Worm (Caenorhabditis elegans) whole organism, midembryonic: ENCODE measurements around the gene C16D9.5.

Experiments used
- T22C8.4 ChIP-seq: fragments of 200-800 bp; sonication (Bioruptor generic); IDR thresholded peaks from 2 replicates; pipeline ENCODE4 v1.3.6; 2022; ENCODE audit warnings: missing genetic modification characterization, missing compliant biosample characterization
- cog-1 ChIP-seq: sonication (generic microtip); optimal IDR thresholded peaks from 2 replicates; lab custom pipeline; 2016; ENCODE audit warnings: missing genetic modification characterization, missing compliant biosample characterization
- flt-1 ChIP-seq: fragments of 200-800 bp; sonication (Bioruptor generic); IDR thresholded peaks from 2 replicates; pipeline ENCODE4 v1.3.6; 2022; ENCODE audit warnings: missing genetic modification characterization, missing compliant biosample characterization
- klf-2 ChIP-seq: fragments of 200-800 bp; sonication (Bioruptor generic); conservative IDR thresholded peaks from 2 replicates; pipeline ENCODE4 v1.3.6; 2022; ENCODE audit warnings: missing genetic modification reagents, missing genetic modification characterization, missing compliant biosample characterization
- med-1 ChIP-seq: sonication (generic microtip); optimal IDR thresholded peaks from 2 replicates; lab custom pipeline; 2017; ENCODE audit warnings: missing genetic modification characterization, mild to moderate bottlenecking, missing compliant biosample characterization, antibody characterized with exemption, missing genetic modification reagents; ENCODE audit not compliant: insufficient read depth
- ref-1 ChIP-seq: fragments of 200-800 bp; sonication (Bioruptor generic); conservative IDR thresholded peaks from 2 replicates; pipeline ENCODE4 v1.3.6; 2022; ENCODE audit warnings: missing genetic modification reagents, missing genetic modification characterization, missing compliant biosample characterization
- tab-1 ChIP-seq: fragments of 200-800 bp; sonication (Bioruptor generic); IDR thresholded peaks from 2 replicates; pipeline ENCODE4 v1.3.6; 2022; ENCODE audit warnings: missing genetic modification characterization, missing compliant biosample characterization
- ztf-23 ChIP-seq: fragments of 200-800 bp; sonication (Bioruptor generic); IDR thresholded peaks from 2 replicates; pipeline ENCODE4 v1.3.6; 2022; ENCODE audit warnings: missing genetic modification reagents, missing genetic modification characterization, missing compliant biosample characterization
- ztf-29 ChIP-seq: fragments of 200-800 bp; sonication (Bioruptor generic); IDR thresholded peaks from 2 replicates; pipeline ENCODE4 v1.3.6; 2022; ENCODE audit warnings: missing genetic modification reagents, missing genetic modification characterization, missing compliant biosample characterization

C16D9.5 gene

DNA sequence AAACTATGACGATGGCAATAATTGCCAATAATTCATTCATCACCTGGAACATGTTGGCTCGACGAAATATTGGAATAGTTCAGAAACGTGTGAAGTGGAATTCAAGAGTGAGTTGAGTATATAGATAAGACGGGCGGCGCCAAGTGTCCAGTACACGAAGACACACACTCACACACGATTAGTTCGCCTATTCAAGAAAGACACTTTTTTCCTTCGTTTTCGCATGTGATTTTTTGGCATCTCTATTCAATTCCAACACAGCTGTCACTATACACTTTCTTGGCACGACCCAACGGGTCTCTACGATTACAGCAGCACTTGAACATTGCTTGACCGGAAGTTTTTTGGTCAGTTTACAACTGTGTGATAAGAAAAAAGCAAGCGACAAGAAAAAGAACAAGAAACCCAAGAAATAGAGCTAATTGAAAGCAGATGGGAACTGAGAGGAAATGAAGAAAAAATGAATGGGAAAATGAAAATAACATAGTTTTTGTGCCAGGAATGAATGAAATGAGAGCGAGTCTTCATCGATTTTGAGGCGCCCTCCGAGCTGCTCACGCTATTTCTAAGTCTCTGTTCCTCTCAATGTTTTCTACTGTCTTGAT lies 27.6 kb downstream of the C16D9.5 start, which contains the start of gene K07C11.8:
Gene K07C11.8 (minus strand): TSS at position 224 of the 605 bp plus-strand sequence.
- TF ChIP-seq T22C8.4 (GFP tag; lab: Robert Waterston, UW) (no peak), ztf-23 (GFP tag; lab: Robert Waterston, UW) (no peak), tab-1 (GFP tag; lab: Robert Waterston, UW) (no peak), flt-1 (GFP tag; lab: Robert Waterston, UW) (no peak), med-1 (GFP tag; lab: Kevin White, UChicago) (no peak), ref-1 (no peak), klf-2 (GFP tag; lab: Robert Waterston, UW) (no peak), cog-1 (tag; lab: Kevin White, UChicago) (no peak), ztf-29 (GFP tag; lab: Robert Waterston, UW) (no peak)

DNA sequence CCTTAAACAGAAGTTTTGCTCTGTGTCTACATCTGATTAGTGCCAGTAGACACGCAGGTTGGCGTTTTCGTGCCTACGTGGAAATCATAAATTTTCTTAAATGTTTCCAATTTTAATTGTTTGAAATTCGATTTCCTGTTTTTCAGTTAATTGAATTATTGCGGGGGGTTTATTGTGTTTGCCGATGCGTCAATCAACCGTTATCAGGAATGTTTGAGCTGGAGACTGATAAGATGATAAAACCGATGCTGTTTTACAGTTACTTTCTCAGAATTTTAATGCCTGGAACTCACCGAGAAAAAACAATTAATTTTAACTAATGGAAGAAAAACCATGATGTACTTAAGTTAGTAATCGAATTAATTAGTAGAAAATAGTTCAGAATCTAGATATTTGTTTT lies 28.2 kb downstream of the C16D9.5 start:
- TF ChIP-seq tab-1 (GFP tag; lab: Robert Waterston, UW) = no peak
- no peak for TF ChIP-seq ztf-23 (GFP tag; lab: Robert Waterston, UW)
- TF ChIP-seq med-1 (GFP tag; lab: Kevin White, UChicago) = no peak
- no peak for TF ChIP-seq cog-1 (tag; lab: Kevin White, UChicago)
- TF ChIP-seq flt-1 (GFP tag; lab: Robert Waterston, UW) = no peak
- no peak for TF ChIP-seq ref-1
- no peak for TF ChIP-seq ztf-29 (GFP tag; lab: Robert Waterston, UW)
- TF ChIP-seq T22C8.4 (GFP tag; lab: Robert Waterston, UW) = no peak
- no peak for TF ChIP-seq klf-2 (GFP tag; lab: Robert Waterston, UW)

DNA sequence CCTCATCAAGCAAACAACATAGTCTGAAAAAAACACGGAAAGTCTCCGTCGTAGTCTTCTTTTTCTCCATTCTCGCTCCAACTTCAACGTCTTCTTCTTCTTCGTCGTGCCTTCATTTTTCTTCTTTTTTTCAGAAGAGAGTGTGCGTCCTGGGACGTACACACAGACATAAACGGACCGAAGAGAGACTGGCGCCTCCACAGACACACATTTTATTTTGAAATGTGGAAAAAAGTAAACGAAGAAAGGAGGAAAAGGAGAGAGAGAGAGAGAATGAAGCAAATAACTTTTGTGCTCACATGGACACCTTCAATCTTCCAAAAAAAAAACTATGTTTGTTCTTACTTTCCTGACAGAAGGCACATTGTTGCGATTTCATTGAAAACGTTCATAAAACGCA lies 30.2 kb downstream of the C16D9.5 start:
- TF ChIP-seq ref-1 (no peak), ztf-29 (GFP tag; lab: Robert Waterston, UW) (no peak), T22C8.4 (GFP tag; lab: Robert Waterston, UW) (no peak), cog-1 (tag; lab: Kevin White, UChicago) (no peak), tab-1 (GFP tag; lab: Robert Waterston, UW) (no peak), flt-1 (GFP tag; lab: Robert Waterston, UW) (no peak), ztf-23 (GFP tag; lab: Robert Waterston, UW) (no peak), klf-2 (GFP tag; lab: Robert Waterston, UW) (no peak), med-1 (GFP tag; lab: Kevin White, UChicago) (no peak)

DNA sequence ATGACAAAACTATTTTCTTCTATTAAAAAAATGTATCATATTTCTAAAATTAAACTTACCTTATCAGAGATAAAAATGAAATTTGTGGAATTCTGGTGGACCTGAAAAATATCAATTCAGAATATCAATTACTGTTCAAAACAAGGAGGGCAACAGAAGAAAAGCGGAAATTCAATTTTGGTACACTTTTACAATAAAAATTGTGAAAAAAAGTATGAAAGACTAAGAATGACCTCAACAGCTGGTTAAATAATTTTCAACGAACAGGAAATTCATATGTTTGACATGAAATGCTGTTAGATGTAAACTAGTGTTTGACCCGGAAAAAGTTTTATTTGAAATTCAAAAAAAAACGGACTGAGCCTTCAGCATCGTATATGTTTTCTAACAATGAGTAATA lies 31.5 kb downstream of the C16D9.5 start, which contains the start of gene K07C11.7:
Gene K07C11.7 (minus strand): TSS at position 101 of the 400 bp plus-strand sequence.
- no peak for TF ChIP-seq tab-1 (GFP tag; lab: Robert Waterston, UW)
- no peak for TF ChIP-seq ref-1
- TF ChIP-seq cog-1 (tag; lab: Kevin White, UChicago) = no peak
- TF ChIP-seq ztf-29 (GFP tag; lab: Robert Waterston, UW) = no peak
- TF ChIP-seq ztf-23 (GFP tag; lab: Robert Waterston, UW) = no peak

DNA sequence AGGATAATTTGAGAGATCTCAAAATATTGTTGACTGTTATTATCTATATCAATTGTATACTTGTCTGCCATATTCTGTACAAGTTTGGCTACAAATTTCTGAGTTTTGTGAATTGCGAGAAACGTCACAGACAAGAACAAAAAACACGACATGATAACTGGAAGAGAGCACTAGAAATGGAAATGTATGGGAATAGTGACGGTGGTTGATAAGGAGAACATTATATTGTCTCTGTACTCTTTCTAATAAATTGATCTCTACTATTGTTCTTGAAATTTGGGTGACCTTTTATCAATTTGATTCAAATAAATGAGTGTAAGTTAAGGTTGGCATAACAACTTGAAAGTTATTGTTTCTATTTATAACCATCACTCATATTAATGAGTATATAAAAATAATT lies 32.5 kb downstream of the C16D9.5 start:
- TF ChIP-seq ztf-29 (GFP tag; lab: Robert Waterston, UW) (no peak), flt-1 (GFP tag; lab: Robert Waterston, UW) (no peak), T22C8.4 (GFP tag; lab: Robert Waterston, UW) (no peak), tab-1 (GFP tag; lab: Robert Waterston, UW) (no peak), ref-1 (no peak)

DNA sequence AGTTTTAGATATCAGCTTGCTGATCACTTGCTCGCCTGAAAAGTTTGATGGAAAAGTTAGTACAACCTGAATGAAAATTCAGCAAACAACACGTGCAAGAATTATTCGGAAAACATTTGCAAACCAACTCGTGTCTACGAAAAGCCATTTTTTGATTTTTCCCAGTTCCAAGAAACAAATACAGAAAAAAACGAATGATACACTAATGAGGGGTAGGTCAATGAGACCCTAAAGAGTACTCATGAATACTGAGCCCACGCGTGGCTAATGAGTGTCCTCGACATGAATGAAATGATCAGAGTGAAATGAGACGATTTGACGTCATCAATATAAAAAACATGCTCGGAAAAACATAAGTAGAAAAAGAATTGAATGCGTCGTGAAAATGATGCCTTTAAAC lies 33.4 kb downstream of the C16D9.5 start:
- no peak for TF ChIP-seq cog-1 (tag; lab: Kevin White, UChicago)
- TF ChIP-seq tab-1 (GFP tag; lab: Robert Waterston, UW) = no peak
- no peak for TF ChIP-seq klf-2 (GFP tag; lab: Robert Waterston, UW)

DNA sequence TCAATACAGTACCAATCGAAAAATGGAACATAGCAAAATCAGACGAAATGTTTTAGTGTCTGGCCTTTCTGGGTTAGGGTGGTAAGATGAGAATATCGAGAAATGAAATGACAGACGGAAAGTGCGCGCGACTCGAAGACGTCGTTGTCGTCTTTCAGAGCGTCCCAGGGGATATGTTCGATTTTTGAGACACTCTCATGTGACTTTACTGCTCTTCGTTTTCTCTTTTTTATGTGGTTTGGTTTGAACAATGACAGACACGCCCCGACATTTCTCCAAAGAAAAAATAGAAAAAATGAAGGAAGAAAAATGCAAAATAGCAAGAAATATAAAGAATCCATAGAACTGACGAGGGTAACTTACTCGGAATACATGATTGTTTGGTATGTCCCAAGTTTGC lies 34.8 kb downstream of the C16D9.5 start:
- TF ChIP-seq T22C8.4 (GFP tag; lab: Robert Waterston, UW) (no peak), cog-1 (tag; lab: Kevin White, UChicago) (no peak), ztf-29 (GFP tag; lab: Robert Waterston, UW) (no peak), ref-1 (no peak), med-1 (GFP tag; lab: Kevin White, UChicago) (no peak), ztf-23 (GFP tag; lab: Robert Waterston, UW) (no peak), flt-1 (GFP tag; lab: Robert Waterston, UW) (no peak), klf-2 (GFP tag; lab: Robert Waterston, UW) (no peak)

DNA sequence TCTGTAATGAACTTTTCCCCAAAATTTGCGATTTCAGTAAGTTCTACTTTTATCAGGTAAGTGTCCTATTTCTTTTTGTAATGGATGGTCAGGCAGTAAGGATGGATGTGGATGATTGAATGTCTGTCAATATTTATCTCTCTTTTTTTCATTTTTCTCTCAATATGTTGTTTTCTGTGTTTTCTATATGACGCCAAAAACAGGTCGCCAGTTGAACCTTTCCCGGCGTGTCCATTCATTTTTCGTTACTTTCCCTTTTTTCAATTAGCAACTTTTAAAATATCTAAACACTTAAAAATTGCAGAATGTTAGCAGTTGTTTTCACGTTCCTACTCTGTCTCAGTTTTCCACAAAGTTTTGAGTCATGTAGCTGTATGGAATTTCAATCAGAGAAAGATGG lies 38.4 kb downstream of the C16D9.5 start, which contains the start of gene timp-1:
Gene timp-1 (plus strand): TSS at position 305 of the 400 bp plus-strand sequence.
- TF ChIP-seq tab-1 (GFP tag; lab: Robert Waterston, UW) (no peak), klf-2 (GFP tag; lab: Robert Waterston, UW) (no peak), flt-1 (GFP tag; lab: Robert Waterston, UW) (no peak), ztf-23 (GFP tag; lab: Robert Waterston, UW) (no peak), T22C8.4 (GFP tag; lab: Robert Waterston, UW) (no peak), ztf-29 (GFP tag; lab: Robert Waterston, UW) (no peak), ref-1 (no peak), med-1 (GFP tag; lab: Kevin White, UChicago) (no peak), cog-1 (tag; lab: Kevin White, UChicago) (no peak)

DNA sequence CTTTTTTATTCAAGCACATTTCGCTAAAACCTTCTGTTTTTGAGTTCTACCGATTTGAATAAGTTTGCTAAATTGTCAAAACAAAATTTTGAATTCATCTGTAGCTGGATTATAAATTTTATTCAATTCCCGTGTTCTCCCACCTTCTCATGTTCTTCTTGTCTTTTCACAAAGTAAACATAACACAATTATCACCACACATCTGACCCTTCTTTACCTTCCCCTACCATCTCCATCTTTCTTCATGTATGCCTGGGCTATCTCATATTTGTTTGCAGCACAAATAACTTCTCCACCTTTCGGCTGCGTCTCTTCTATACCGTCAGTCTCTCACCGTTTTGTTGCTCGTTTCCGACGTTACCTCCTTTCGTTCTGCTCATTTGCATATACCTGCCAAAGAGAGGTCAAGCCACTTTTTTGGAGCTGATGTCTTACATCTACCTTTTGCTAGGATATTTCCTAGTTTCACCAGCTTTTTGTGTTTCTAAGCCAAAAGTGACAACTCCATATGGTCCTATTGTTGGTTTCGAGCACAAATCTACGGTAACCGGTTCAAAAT lies 42.2 kb downstream of the C16D9.5 start, which contains the start of gene cest-17:
Gene cest-17 (plus strand): TSS at position 248 of the 559 bp plus-strand sequence.
- TF ChIP-seq ref-1 (no peak), T22C8.4 (GFP tag; lab: Robert Waterston, UW) (no peak), cog-1 (tag; lab: Kevin White, UChicago) (no peak), med-1 (GFP tag; lab: Kevin White, UChicago) (no peak), klf-2 (GFP tag; lab: Robert Waterston, UW) (no peak), flt-1 (GFP tag; lab: Robert Waterston, UW) (no peak), ztf-29 (GFP tag; lab: Robert Waterston, UW) (no peak), tab-1 (GFP tag; lab: Robert Waterston, UW) (no peak), ztf-23 (GFP tag; lab: Robert Waterston, UW) (no peak)
